Fruit fly (Drosophila melanogaster) whole organism, adult: ENCODE measurements around the gene CG14102.

Experiments
- CG1620 ChIP-seq: fragments of 200-800 bp; sonication (Bioruptor generic); optimal IDR thresholded peaks from 2 replicates; lab custom pipeline; 2016; ENCODE audit warnings: missing biosample characterization, missing genetic modification characterization
- CG33017 ChIP-seq: fragments of 200-800 bp; sonication (Bioruptor generic); optimal IDR thresholded peaks from 2 replicates; lab custom pipeline; 2018; ENCODE audit warnings: missing biosample characterization, mild to moderate bottlenecking, missing genetic modification characterization, moderate library complexity
- Hr96 ChIP-seq: fragments of 200-800 bp; sonication (Bioruptor generic); optimal IDR thresholded peaks from 2 replicates; lab custom pipeline; 2016; ENCODE audit warnings: missing biosample characterization, missing genetic modification characterization
- cic ChIP-seq: fragments of 200-800 bp; sonication (Bioruptor generic); optimal IDR thresholded peaks from 2 replicates; lab custom pipeline; 2017; ENCODE audit warnings: missing biosample characterization, mild to moderate bottlenecking, missing genetic modification characterization, moderate library complexity
- cnc ChIP-seq, 2 experiments: fragments of >200 bp; optimal IDR thresholded peaks; 2 replicates each; lab custom pipeline; 2017
- kay ChIP-seq: fragments of 200-800 bp; sonication (Bioruptor generic); peaks from one replicate; lab custom pipeline; 2016; ENCODE audit warnings: missing biosample characterization, missing genetic modification characterization, borderline replicate concordance
- toe ChIP-seq: fragments of 200-800 bp; sonication (Bioruptor generic); optimal IDR thresholded peaks from 2 replicates; lab custom pipeline; 2016; ENCODE audit warnings: missing biosample characterization, missing genetic modification characterization

DNA sequence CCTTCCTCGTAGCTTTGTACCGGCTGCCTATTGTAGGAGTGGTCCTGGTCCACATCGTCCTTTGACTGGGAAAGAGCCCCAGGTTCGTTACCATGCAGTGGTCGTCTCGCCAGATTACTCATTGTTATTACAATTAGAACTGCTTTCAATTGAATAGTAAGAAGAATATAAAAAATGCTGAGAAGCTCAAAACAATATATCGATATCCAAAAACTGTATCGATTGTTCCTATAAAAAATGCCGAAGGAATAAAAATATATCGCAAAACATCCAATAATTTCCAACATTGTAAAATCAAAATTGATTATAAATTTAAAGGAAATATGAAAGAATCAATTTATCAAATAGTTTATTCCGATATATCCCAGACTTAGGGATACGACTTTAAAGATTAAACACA lies 3.8 kb upstream of the CG14102 start, which contains the start of the genes TORIP and Ccdc58:
- TF ChIP-seq kay (no peak), cic (GFP tag; lab: Kevin White, UChicago) (no peak), cnc (optimal IDR thresholded peaks at IDR 0.05; lab: Kevin White, UChicago) (no peak), Hr96 (GFP tag; lab: Kevin White, UChicago) (no peak), CG1620 (GFP tag; lab: Kevin White, UChicago) (no peak), CG33017 (tag; lab: Kevin White, UChicago) (no peak), toe (GFP tag; lab: Kevin White, UChicago) (no peak)
